Worm (Caenorhabditis elegans) whole organism, mixed stage, embryonic: ENCODE data around the gene sand-1.
"Not testable (repeated sequence)": the region's sequence is repeated elsewhere in the genome, so short reads cannot be mapped to it uniquely, and the experiment has no call there.

Source experiments
- M03D4.4 ChIP-seq: sonication (generic microtip); optimal IDR thresholded peaks from 2 replicates; lab custom pipeline; 2017; ENCODE audit warnings: mild to moderate bottlenecking, missing genetic modification characterization, missing compliant biosample characterization
- bed-3 ChIP-seq: fragments of 200-800 bp; sonication (Bioruptor generic); optimal IDR thresholded peaks from 3 replicates; lab custom pipeline; 2018; ENCODE audit warnings: mild to moderate bottlenecking, missing genetic modification characterization, moderate library complexity, missing compliant biosample characterization
- blmp-1 ChIP-seq: fragments of 150-350 bp; optimal IDR thresholded peaks from 2 replicates; lab custom pipeline; 2014; ENCODE audit warnings: missing biosample characterization, missing genetic modification characterization
- ceh-39 ChIP-seq: fragments of 150-350 bp; optimal IDR thresholded peaks from 2 replicates; lab custom pipeline; 2014; ENCODE audit warnings: missing biosample characterization, missing genetic modification characterization
- ceh-43 ChIP-seq: fragments of 200-800 bp; sonication (Bioruptor generic); optimal IDR thresholded peaks from 2 replicates; lab custom pipeline; 2018; ENCODE audit warnings: mild to moderate bottlenecking, missing genetic modification characterization, moderate library complexity, missing compliant biosample characterization
- ceh-83 ChIP-seq: fragments of 200-800 bp; sonication (Bioruptor generic); optimal IDR thresholded peaks from 2 replicates; lab custom pipeline; 2018; ENCODE audit warnings: mild to moderate bottlenecking, missing genetic modification characterization, missing compliant biosample characterization
- ces-1 ChIP-seq: fragments of 150-350 bp; optimal IDR thresholded peaks from 2 replicates; lab custom pipeline; 2014; ENCODE audit warnings: missing biosample characterization, missing genetic modification reagents, missing genetic modification characterization
- cnd-1 ChIP-seq: fragments of 200-800 bp; sonication (Bioruptor generic); optimal IDR thresholded peaks from 2 replicates; lab custom pipeline; 2018; ENCODE audit warnings: mild to moderate bottlenecking, missing genetic modification characterization, missing compliant biosample characterization
- drap-1 ChIP-seq: fragments of 200-800 bp; sonication (Bioruptor generic); optimal IDR thresholded peaks from 3 replicates; lab custom pipeline; 2018; ENCODE audit warnings: mild to moderate bottlenecking, missing genetic modification characterization, missing compliant biosample characterization
- elt-1 ChIP-seq: sonication (generic microtip); optimal IDR thresholded peaks from 2 replicates; lab custom pipeline; 2017; ENCODE audit warnings: missing genetic modification characterization, mild to moderate bottlenecking, missing compliant biosample characterization, antibody characterized with exemption, moderate library complexity, borderline replicate concordance; ENCODE audit not compliant: insufficient read depth
- flh-1 ChIP-seq: fragments of 200-800 bp; sonication (Bioruptor generic); optimal IDR thresholded peaks from 2 replicates; lab custom pipeline; 2018; ENCODE audit warnings: mild to moderate bottlenecking, missing genetic modification characterization, moderate library complexity, missing compliant biosample characterization
- hlh-1 ChIP-seq: fragments of 150-350 bp; optimal IDR thresholded peaks from 2 replicates; lab custom pipeline; 2014; ENCODE audit warnings: missing biosample characterization, missing genetic modification reagents, missing genetic modification characterization
- lin-13 ChIP-seq: fragments of 150-350 bp; optimal IDR thresholded peaks from 2 replicates; lab custom pipeline; 2014; ENCODE audit warnings: missing biosample characterization, missing genetic modification characterization
- lin-32 ChIP-seq: fragments of 200-800 bp; sonication (Bioruptor generic); optimal IDR thresholded peaks from 2 replicates; lab custom pipeline; 2018; ENCODE audit warnings: mild to moderate bottlenecking, missing genetic modification characterization, missing compliant biosample characterization
- mep-1 ChIP-seq: fragments of 150-350 bp; optimal IDR thresholded peaks from 2 replicates; lab custom pipeline; 2017; ENCODE audit warnings: missing biosample characterization, missing genetic modification reagents, missing genetic modification characterization, inconsistent platforms
- mls-2 ChIP-seq: sonication (generic microtip); optimal IDR thresholded peaks from 2 replicates; lab custom pipeline; 2016; ENCODE audit warnings: mild to moderate bottlenecking, missing genetic modification characterization, moderate library complexity, missing compliant biosample characterization
- nhr-12 ChIP-seq: fragments of 150-350 bp; optimal IDR thresholded peaks from 2 replicates; lab custom pipeline; 2014; ENCODE audit warnings: missing biosample characterization, missing genetic modification characterization
- nhr-237 ChIP-seq: fragments of 150-350 bp; optimal IDR thresholded peaks from 2 replicates; lab custom pipeline; 2014; ENCODE audit warnings: missing biosample characterization, missing genetic modification characterization
- nhr-28 ChIP-seq: fragments of 150-350 bp; optimal IDR thresholded peaks from 2 replicates; lab custom pipeline; 2014; ENCODE audit warnings: missing biosample characterization, missing genetic modification characterization
- nhr-76 ChIP-seq: sonication (generic microtip); optimal IDR thresholded peaks from 2 replicates; lab custom pipeline; 2017; ENCODE audit warnings: missing biosample characterization, missing genetic modification characterization
- pha-4 ChIP-seq: fragments of 150-350 bp; optimal IDR thresholded peaks from 2 replicates; lab custom pipeline; 2018; ENCODE audit warnings: missing biosample characterization, missing genetic modification reagents, missing genetic modification characterization
- sem-2 ChIP-seq: fragments of 200-800 bp; sonication (Bioruptor generic); optimal IDR thresholded peaks from 2 replicates; lab custom pipeline; 2018; ENCODE audit warnings: mild to moderate bottlenecking, missing genetic modification characterization, missing compliant biosample characterization
- snpc-4 ChIP-seq: fragments of 150-350 bp; optimal IDR thresholded peaks from 2 replicates; lab custom pipeline; 2014; ENCODE audit warnings: missing biosample characterization, missing genetic modification characterization
- sptf-1 ChIP-seq: sonication (generic microtip); optimal IDR thresholded peaks from 2 replicates; lab custom pipeline; 2017; ENCODE audit warnings: mild to moderate bottlenecking, missing genetic modification characterization, moderate library complexity, missing compliant biosample characterization
- unc-120 ChIP-seq: sonication (generic microtip); optimal IDR thresholded peaks from 2 replicates; lab custom pipeline; 2017; ENCODE audit warnings: missing genetic modification characterization, missing compliant biosample characterization; ENCODE audit not compliant: poor library complexity, severe bottlenecking
- unc-39 ChIP-seq: fragments of 150-350 bp; optimal IDR thresholded peaks from 2 replicates; lab custom pipeline; 2014; ENCODE audit warnings: missing biosample characterization, missing genetic modification characterization
- zip-8 ChIP-seq: fragments of 150-350 bp; optimal IDR thresholded peaks from 2 replicates; lab custom pipeline; 2014; ENCODE audit warnings: missing biosample characterization, missing genetic modification characterization
- ztf-11 ChIP-seq: fragments of 150-350 bp; optimal IDR thresholded peaks from 2 replicates; lab custom pipeline; 2014; ENCODE audit warnings: missing biosample characterization, missing genetic modification characterization

The sand-1 gene

ce11 chrIV:5334518-5334917 lies 32.1 kb upstream of the sand-1 start (continued):
- no peak for TF ChIP-seq hlh-1 (tag; lab: Kevin White, UChicago)
- no peak for TF ChIP-seq zip-8 (tag; lab: Kevin White, UChicago)
- no peak for TF ChIP-seq unc-120 (tag; lab: Kevin White, UChicago)
- no peak for TF ChIP-seq lin-32 (GFP tag; lab: Kevin White, UChicago)
- no peak for TF ChIP-seq unc-39 (tag; lab: Kevin White, UChicago)
- no peak for TF ChIP-seq nhr-76 (tag; lab: Kevin White, UChicago)

DNA sequence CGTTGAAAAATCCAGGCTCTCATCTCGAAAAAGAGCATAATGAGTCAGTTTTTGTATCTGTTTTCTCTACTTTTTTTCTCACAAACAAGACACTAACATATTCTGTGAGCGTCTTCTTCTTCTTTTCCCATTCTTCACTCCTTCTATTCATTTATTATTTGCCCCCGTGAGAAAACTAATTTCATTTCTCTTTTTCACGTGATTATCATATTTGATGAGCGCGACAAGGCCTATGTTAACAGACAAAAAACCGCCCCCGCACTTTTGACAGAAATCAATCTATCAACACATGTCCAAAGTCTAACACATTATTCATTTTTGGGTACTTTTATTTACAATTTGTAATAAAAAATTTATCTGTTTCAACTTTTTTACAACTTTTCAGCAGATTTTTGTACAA lies 29.0 kb upstream of the sand-1 start:
- TF ChIP-seq sem-2 (GFP tag; lab: Kevin White, UChicago) (no peak), ceh-43 (GFP tag; lab: Kevin White, UChicago) (no peak), elt-1 (tag; lab: Kevin White, UChicago) (no peak), lin-13 (tag; lab: Kevin White, UChicago) (no peak), unc-39 (tag; lab: Kevin White, UChicago) (no peak), flh-1 (GFP tag; lab: Kevin White, UChicago) (no peak), hlh-1 (tag; lab: Kevin White, UChicago) (no peak), nhr-28 (tag; lab: Kevin White, UChicago) (no peak), mep-1 (tag; lab: Kevin White, UChicago) (no peak), ceh-39 (no peak), blmp-1 (tag; lab: Kevin White, UChicago) (no peak), cnd-1 (tag; lab: Kevin White, UChicago) (no peak)
- TF ChIP-seq, all 35 proteins: peak for 0

- TF ChIP-seq M03D4.4 (tag; lab: Kevin White, UChicago), result no peak
- no peak for TF ChIP-seq pha-4 (tag; lab: Kevin White, UChicago)
- TF ChIP-seq nhr-28 (tag; lab: Kevin White, UChicago), result no peak
- TF ChIP-seq sptf-1 (tag; lab: Kevin White, UChicago), result no peak
- TF ChIP-seq ztf-11 (tag; lab: Kevin White, UChicago), result no peak
- no peak for TF ChIP-seq drap-1 (GFP tag; lab: Kevin White, UChicago)
- TF ChIP-seq mls-2 (tag; lab: Kevin White, UChicago), result no peak
- TF ChIP-seq cnd-1 (tag; lab: Kevin White, UChicago), result no peak
- no peak for TF ChIP-seq lin-32 (GFP tag; lab: Kevin White, UChicago)
- TF ChIP-seq ceh-83, result no peak
- TF ChIP-seq ces-1 (GFP tag; lab: Kevin White, UChicago), result no peak
- TF ChIP-seq blmp-1 (tag; lab: Kevin White, UChicago), result no peak
- no peak for TF ChIP-seq ceh-43 (GFP tag; lab: Kevin White, UChicago)
- TF ChIP-seq nhr-237, result no peak
- TF ChIP-seq hlh-1 (tag; lab: Kevin White, UChicago), result no peak
- no peak for TF ChIP-seq bed-3 (GFP tag; lab: Kevin White, UChicago)
- TF ChIP-seq snpc-4 (tag; lab: Kevin White, UChicago), result no peak
- no peak for TF ChIP-seq unc-39 (tag; lab: Kevin White, UChicago)
Measured at ce11 chrIV:5339255-5339654, 27.4 kb upstream of the sand-1 start, which contains the start of gene Y4C6B.2. Gene Y4C6B.2 (plus strand): TSS chrIV:5339574.

DNA sequence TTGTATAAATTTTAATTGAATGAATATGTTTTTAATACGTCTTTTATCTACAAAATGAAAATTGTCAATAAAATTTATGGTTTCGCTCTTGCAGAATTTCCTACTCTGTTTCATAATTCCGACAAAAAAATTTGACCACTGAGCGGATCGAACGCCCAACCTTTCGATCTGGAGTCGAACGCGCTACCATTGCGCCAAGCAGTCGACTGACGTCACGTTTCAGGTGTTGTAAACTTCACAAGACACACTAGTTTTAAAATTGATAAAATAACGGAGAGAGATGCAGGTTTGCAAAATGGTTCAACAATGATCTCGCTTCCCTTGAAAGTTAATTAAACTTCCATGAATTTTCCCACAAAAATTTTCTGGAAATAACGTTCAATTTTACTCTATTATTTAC lies 22.5 kb upstream of the sand-1 start:
- TF ChIP-seq hlh-1 (tag; lab: Kevin White, UChicago) (no peak), blmp-1 (tag; lab: Kevin White, UChicago) (no peak), nhr-12 (tag; lab: Kevin White, UChicago) (no peak), zip-8 (tag; lab: Kevin White, UChicago) (no peak), ceh-83 (no peak), ceh-39 (no peak), lin-13 (tag; lab: Kevin White, UChicago) (no peak)

DNA sequence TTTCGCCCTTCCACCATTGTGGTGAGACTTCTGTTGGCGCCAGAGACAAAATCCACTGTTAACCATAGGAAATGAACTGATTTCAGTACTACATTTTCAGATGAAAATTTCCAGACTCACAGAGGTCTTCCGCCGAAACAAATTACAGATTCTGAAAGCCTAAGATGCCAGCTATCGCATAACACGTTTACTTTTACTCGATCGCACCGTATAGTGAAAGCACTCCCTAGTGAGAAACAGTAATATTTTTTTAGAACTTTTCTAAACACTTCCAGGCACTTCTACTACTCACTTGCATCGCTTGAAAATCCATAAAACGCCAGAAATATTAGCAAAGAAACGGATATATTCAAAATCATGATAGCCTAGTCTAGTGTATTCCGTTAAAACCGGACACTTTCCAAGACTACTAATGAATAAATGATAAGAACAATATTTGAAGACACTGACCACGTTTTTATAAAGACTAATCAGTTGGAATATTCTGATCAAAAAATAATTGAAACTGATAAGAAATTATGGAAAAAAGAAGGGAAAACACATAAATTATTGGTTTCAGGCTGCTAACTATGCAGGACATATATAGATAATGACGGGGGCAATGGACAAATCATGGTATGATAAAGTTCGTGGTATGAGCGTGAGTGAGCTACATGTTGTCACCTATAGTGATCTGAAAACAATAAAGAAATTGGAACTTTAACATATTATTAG lies 16.0 kb upstream of the sand-1 start, which contains the start of gene gba-4:
Gene gba-4 (minus strand): TSS at position 418 of the 714 bp plus-strand sequence.
- TF ChIP-seq ceh-39; nhr-28 (tag; lab: Kevin White, UChicago); sem-2 (GFP tag; lab: Kevin White, UChicago): not testable (repeated sequence)
